Worm (Caenorhabditis elegans) whole organism, L1 larva: ENCODE measurements around the gene T08A11.1.

ENCODE experiments used
- C04F5.9 ChIP-seq: sonication (generic microtip); optimal IDR thresholded peaks from 2 replicates; lab custom pipeline; 2016; ENCODE audit warnings: missing genetic modification characterization, missing compliant biosample characterization
- C16A3.4 ChIP-seq: fragments of 150-350 bp; optimal IDR thresholded peaks from 2 replicates; lab custom pipeline; 2014; ENCODE audit warnings: missing biosample characterization, missing genetic modification characterization
- F16B12.6 ChIP-seq: fragments of 150-350 bp; optimal IDR thresholded peaks from 2 replicates; lab custom pipeline; 2014; ENCODE audit warnings: missing biosample characterization, missing genetic modification characterization
- aly-2 ChIP-seq: fragments of 150-350 bp; optimal IDR thresholded peaks from 2 replicates; lab custom pipeline; 2014; ENCODE audit warnings: missing biosample characterization, missing genetic modification characterization
- ceh-63 ChIP-seq: fragments of 200-800 bp; sonication (Bioruptor generic); optimal IDR thresholded peaks from 2 replicates; lab custom pipeline; 2018; ENCODE audit warnings: mild to moderate bottlenecking, missing genetic modification characterization, missing compliant biosample characterization
- ceh-8 ChIP-seq: fragments of 200-800 bp; sonication (Bioruptor generic); optimal IDR thresholded peaks from 2 replicates; lab custom pipeline; 2018; ENCODE audit warnings: mild to moderate bottlenecking, missing genetic modification characterization, moderate library complexity, missing compliant biosample characterization
- ceh-88 ChIP-seq: fragments of 200-800 bp; sonication (Bioruptor generic); IDR thresholded peaks from 2 replicates; pipeline ENCODE4 v1.3.6; 2022; ENCODE audit warnings: missing genetic modification characterization, missing compliant biosample characterization
- dpl-1 ChIP-seq, 3 experiments: fragments of 150-350 bp in 2 of 3; sonication (generic microtip) in 1 of 3; optimal IDR thresholded peaks; 2 replicates each; lab custom pipeline; 2014 to 2017; ENCODE audit warnings: missing biosample characterization in 3 of 3, missing genetic modification characterization in 3 of 3, missing genetic modification reagents in 3 of 3
- dsc-1 ChIP-seq: sonication (generic microtip); optimal IDR thresholded peaks from 2 replicates; lab custom pipeline; 2016; ENCODE audit warnings: mild to moderate bottlenecking, missing genetic modification characterization, missing compliant biosample characterization
- efl-1 ChIP-seq, 4 experiments: fragments of 150-350 bp; optimal IDR thresholded peaks in 3 of 4; peaks in 1 of 4; 1 replicate in 1 of 4; 2 replicates in 3 of 4; lab custom pipeline; 2014; ENCODE audit warnings: missing biosample characterization in 2 of 4, missing genetic modification characterization in 2 of 4, missing genetic modification reagents in 2 of 4
- efl-3 ChIP-seq: fragments of 200-800 bp; sonication (Bioruptor generic); optimal IDR thresholded peaks from 2 replicates; lab custom pipeline; 2018; ENCODE audit warnings: mild to moderate bottlenecking, missing genetic modification characterization, missing compliant biosample characterization
- elt-3 ChIP-seq, 6 experiments: fragments of 150-350 bp in 1 of 6; sonication (generic microtip); optimal IDR thresholded peaks; 2 replicates each; lab custom pipeline; 2017 to 2018; ENCODE audit warnings: missing biosample characterization in 6 of 6, missing genetic modification characterization in 6 of 6, inconsistent platforms in 1 of 6
- fkh-8 ChIP-seq: sonication (generic microtip); optimal IDR thresholded peaks from 2 replicates; lab custom pipeline; 2016; ENCODE audit warnings: mild to moderate bottlenecking, missing genetic modification characterization, missing compliant biosample characterization
- fos-1 ChIP-seq: fragments of 150-350 bp; optimal IDR thresholded peaks from 2 replicates; lab custom pipeline; 2014; ENCODE audit warnings: missing biosample characterization, missing genetic modification characterization
- hlh-4 ChIP-seq: sonication (generic microtip); optimal IDR thresholded peaks from 2 replicates; lab custom pipeline; 2016; ENCODE audit warnings: mild to moderate bottlenecking, missing genetic modification characterization, missing compliant biosample characterization
- isw-1 ChIP-seq: fragments of 200-800 bp; sonication (Bioruptor generic); IDR thresholded peaks from 2 replicates; pipeline ENCODE4 v1.3.6; 2022; ENCODE audit warnings: missing genetic modification characterization, missing compliant biosample characterization
- lin-13 ChIP-seq: fragments of 150-350 bp; optimal IDR thresholded peaks from 2 replicates; lab custom pipeline; 2014; ENCODE audit warnings: missing biosample characterization, missing genetic modification reagents, missing genetic modification characterization
- lin-14 ChIP-seq: fragments of 200-800 bp; sonication (Bioruptor generic); optimal IDR thresholded peaks from 2 replicates; lab custom pipeline; 2018; ENCODE audit warnings: mild to moderate bottlenecking, missing genetic modification characterization, moderate library complexity, missing compliant biosample characterization
- lsy-2 ChIP-seq, 2 experiments: fragments of 150-350 bp; optimal IDR thresholded peaks; 2 replicates each; lab custom pipeline; 2014; ENCODE audit warnings: missing biosample characterization in 2 of 2, missing genetic modification characterization in 2 of 2
- mef-2 ChIP-seq: fragments of 150-350 bp; optimal IDR thresholded peaks from 2 replicates; lab custom pipeline; 2014; ENCODE audit warnings: missing biosample characterization, missing genetic modification characterization
- nhr-11 ChIP-seq: fragments of 150-350 bp; optimal IDR thresholded peaks from 2 replicates; lab custom pipeline; 2014; ENCODE audit warnings: missing biosample characterization, missing genetic modification characterization
- nhr-19 ChIP-seq: fragments of 200-800 bp; sonication (Bioruptor generic); conservative IDR thresholded peaks from 2 replicates; pipeline ENCODE4 v1.3.6; 2022; ENCODE audit warnings: missing genetic modification characterization, missing compliant biosample characterization
- nhr-237 ChIP-seq: fragments of 150-350 bp; optimal IDR thresholded peaks from 2 replicates; lab custom pipeline; 2014; ENCODE audit warnings: missing biosample characterization, missing genetic modification characterization
- nhr-47 ChIP-seq: sonication (generic microtip); optimal IDR thresholded peaks from 2 replicates; lab custom pipeline; 2016; ENCODE audit warnings: mild to moderate bottlenecking, missing genetic modification characterization, moderate library complexity, missing compliant biosample characterization
- nhr-71 ChIP-seq: sonication (generic microtip); optimal IDR thresholded peaks from 2 replicates; lab custom pipeline; 2016; ENCODE audit warnings: mild to moderate bottlenecking, missing genetic modification characterization, moderate library complexity, missing compliant biosample characterization
- nhr-85 ChIP-seq: sonication (generic microtip); peaks from one replicate; lab custom pipeline; 2016; ENCODE audit warnings: missing genetic modification characterization, inconsistent platforms, missing compliant biosample characterization
- pax-3 ChIP-seq: fragments of 200-800 bp; sonication (Bioruptor generic); optimal IDR thresholded peaks from 2 replicates; lab custom pipeline; 2018; ENCODE audit warnings: mild to moderate bottlenecking, missing genetic modification characterization, moderate library complexity, missing compliant biosample characterization
- sox-4 ChIP-seq: sonication (generic microtip); optimal IDR thresholded peaks from 2 replicates; lab custom pipeline; 2016; ENCODE audit warnings: missing genetic modification characterization, missing compliant biosample characterization
- sptf-1 ChIP-seq: fragments of 150-350 bp; optimal IDR thresholded peaks from 2 replicates; lab custom pipeline; 2014; ENCODE audit warnings: missing biosample characterization, missing genetic modification characterization
- swsn-7 ChIP-seq: sonication (generic microtip); optimal IDR thresholded peaks from 2 replicates; lab custom pipeline; 2016; ENCODE audit warnings: missing genetic modification characterization, missing compliant biosample characterization
- tlp-1 ChIP-seq: fragments of 150-350 bp; optimal IDR thresholded peaks from 2 replicates; lab custom pipeline; 2014; ENCODE audit warnings: missing biosample characterization, missing genetic modification characterization
- unc-62 ChIP-seq: fragments of 150-350 bp; optimal IDR thresholded peaks from 2 replicates; lab custom pipeline; 2014; ENCODE audit warnings: missing biosample characterization, missing genetic modification reagents, missing genetic modification characterization
- vab-15 ChIP-seq: sonication (generic microtip); optimal IDR thresholded peaks from 2 replicates; lab custom pipeline; 2017; ENCODE audit warnings: missing genotype, mild to moderate bottlenecking, missing genetic modification characterization, missing compliant biosample characterization
- zag-1 ChIP-seq: fragments of 150-350 bp; optimal IDR thresholded peaks from 2 replicates; lab custom pipeline; 2014; ENCODE audit warnings: missing biosample characterization, missing genetic modification characterization
- ztf-4 ChIP-seq: fragments of 150-350 bp; optimal IDR thresholded peaks from 2 replicates; lab custom pipeline; 2014; ENCODE audit warnings: missing biosample characterization, missing genetic modification characterization

The T08A11.1 gene

ce11 chrIII:4223668-4224127 is 39.2 kb downstream of the T08A11.1 start (continued):
- TF ChIP-seq lsy-2 (tag; optimal IDR thresholded peaks at IDR 0.05; lab: Kevin White, UChicago), result peak; percentile 79 to 90
- peak; percentile 86 for TF ChIP-seq nhr-47
- TF ChIP-seq sptf-1, result no peak
- TF ChIP-seq nhr-237, result peak; percentile 69
- peak; percentile 61 for TF ChIP-seq ztf-4 (tag; lab: Kevin White, UChicago)
- TF ChIP-seq lin-13 (GFP tag; lab: Kevin White, UChicago), result peak; percentile 62
- peak; percentile 79 for TF ChIP-seq C16A3.4 (tag; lab: Kevin White, UChicago)
- TF ChIP-seq fos-1 (tag; lab: Kevin White, UChicago), result peak; percentile 86
- TF ChIP-seq nhr-71 (tag; lab: Kevin White, UChicago), result peak; percentile 96
- no peak for TF ChIP-seq vab-15
- peak in 2 of 6 experiments; percentile 15 to 57 for TF ChIP-seq elt-3 (tag; optimal IDR thresholded peaks at IDR 0.05; lab: Kevin White, UChicago)
- peak; percentile 95 for TF ChIP-seq dsc-1 (tag; lab: Kevin White, UChicago)
- peak; percentile 66 for TF ChIP-seq isw-1
- TF ChIP-seq C04F5.9 (tag; lab: Kevin White, UChicago), result no peak
- peak; percentile 41 for TF ChIP-seq zag-1 (tag; lab: Kevin White, UChicago)
- peak; percentile 50; the same call in 1 of the 2 replicates for TF ChIP-seq ceh-88
- TF ChIP-seq unc-62 (GFP tag; lab: Kevin White, UChicago), result peak; percentile 32
- TF ChIP-seq efl-3 (GFP tag; lab: Kevin White, UChicago), result no peak
- peak; percentile 88 for TF ChIP-seq nhr-85 (tag; lab: Kevin White, UChicago)
- peak; percentile 75 for TF ChIP-seq nhr-11 (tag; lab: Kevin White, UChicago)
- peak; percentile 24 for TF ChIP-seq ceh-8
- peak; percentile 88 for TF ChIP-seq swsn-7 (tag; lab: Kevin White, UChicago)
- peak; percentile 78 for TF ChIP-seq nhr-19 (GFP tag; lab: Robert Waterston, UW)

ce11 chrIII:4221527-4221926 is 41.4 kb downstream of the T08A11.1 start:
- TF ChIP-seq tlp-1 (tag; lab: Kevin White, UChicago) (no peak), lin-14 (GFP tag; lab: Kevin White, UChicago) (peak; percentile 45), efl-1 (optimal IDR thresholded peaks at IDR 0.05; lab: Kevin White, UChicago) (no peak), efl-1 (GFP tag; optimal IDR thresholded peaks at IDR 0.05 in 1 of 2; lab: Kevin White, UChicago) (peak in 1 of 2 experiments; percentile 21)
- TF ChIP-seq, all 84 proteins: peak for 2

- TF ChIP-seq F16B12.6 (tag; lab: Kevin White, UChicago), result no peak
- peak; percentile 70 for TF ChIP-seq pax-3
- TF ChIP-seq nhr-71 (tag; lab: Kevin White, UChicago), result peak; percentile 61
- peak; percentile 60 for TF ChIP-seq nhr-47
- no peak for TF ChIP-seq efl-3 (GFP tag; lab: Kevin White, UChicago)
- TF ChIP-seq sox-4 (tag; lab: Kevin White, UChicago), result peak; percentile 20
- TF ChIP-seq dsc-1 (tag; lab: Kevin White, UChicago), result peak; percentile 79
- peak; percentile 90 for TF ChIP-seq fkh-8 (tag; lab: Kevin White, UChicago)
- TF ChIP-seq ceh-63 (GFP tag; lab: Kevin White, UChicago), result no peak
- TF ChIP-seq dpl-1 (GFP tag; optimal IDR thresholded peaks at IDR 0.05; lab: Kevin White, UChicago), result no peak
- TF ChIP-seq ztf-4 (tag; lab: Kevin White, UChicago), result peak; percentile 24
- TF ChIP-seq hlh-4, result peak; percentile 2
Measured at ce11 chrIII:4220864-4221263, 42.1 kb downstream of the T08A11.1 start.

- TF ChIP-seq aly-2, result no peak
- TF ChIP-seq nhr-11 (tag; lab: Kevin White, UChicago), result no peak
- no peak for TF ChIP-seq lin-14 (GFP tag; lab: Kevin White, UChicago)
- no peak for TF ChIP-seq C04F5.9 (tag; lab: Kevin White, UChicago)
- TF ChIP-seq mef-2 (tag; lab: Kevin White, UChicago), result no peak
Measured at ce11 chrIII:4210661-4211060, 52.3 kb downstream of the T08A11.1 start.
